Worm (Caenorhabditis elegans) whole organism, young adult: Measurements from ENCODE around the gene F45E1.1.

Experiments used
- C17E4.6 ChIP-seq: fragments of 200-800 bp; sonication (Bioruptor generic); IDR thresholded peaks from 2 replicates; pipeline ENCODE4 v1.3.6; 2022; ENCODE audit warnings: missing genetic modification reagents, missing genetic modification characterization, missing compliant biosample characterization
- K11D2.4 ChIP-seq: fragments of 200-800 bp; sonication (Bioruptor generic); IDR thresholded peaks from 2 replicates; pipeline ENCODE4 v1.3.6; 2022; ENCODE audit warnings: missing genetic modification reagents, missing genetic modification characterization, missing compliant biosample characterization
- T07F8.4 ChIP-seq: sonication (generic microtip); optimal IDR thresholded peaks from 2 replicates; lab custom pipeline; 2016; ENCODE audit warnings: mild to moderate bottlenecking, missing genetic modification characterization, moderate library complexity, missing compliant biosample characterization
- Y56A3A.18 ChIP-seq: fragments of 200-800 bp; sonication (Bioruptor generic); IDR thresholded peaks from 2 replicates; pipeline ENCODE4 v1.3.6; 2022; ENCODE audit warnings: missing genetic modification reagents, missing genetic modification characterization, missing compliant biosample characterization
- Y95B8A.8 ChIP-seq: fragments of 200-800 bp; sonication (Bioruptor generic); IDR thresholded peaks from 2 replicates; pipeline ENCODE4 v1.3.6; 2022; ENCODE audit warnings: missing genetic modification reagents, missing genetic modification characterization, missing compliant biosample characterization
- cebp-2 ChIP-seq: fragments of 200-800 bp; sonication (Bioruptor generic); IDR thresholded peaks from 2 replicates; pipeline ENCODE4 v1.3.6; 2022; ENCODE audit warnings: missing genetic modification characterization, missing compliant biosample characterization
- ceh-79 ChIP-seq: sonication (generic microtip); optimal IDR thresholded peaks from 2 replicates; lab custom pipeline; 2017; ENCODE audit warnings: mild to moderate bottlenecking, missing genetic modification characterization, missing compliant biosample characterization
- dpl-1 ChIP-seq: fragments of 150-350 bp; optimal IDR thresholded peaks from 2 replicates; lab custom pipeline; 2014; ENCODE audit warnings: missing biosample characterization, missing genetic modification reagents, missing genetic modification characterization
- egrh-3 ChIP-seq: fragments of 200-800 bp; sonication (Bioruptor generic); IDR thresholded peaks from 2 replicates; pipeline ENCODE4 v1.3.6; 2022; ENCODE audit warnings: missing genetic modification reagents, missing genetic modification characterization, missing compliant biosample characterization
- fkh-3 ChIP-seq: sonication (generic microtip); optimal IDR thresholded peaks from 2 replicates; lab custom pipeline; 2016; ENCODE audit warnings: mild to moderate bottlenecking, missing genetic modification characterization, missing compliant biosample characterization
- gei-17 ChIP-seq: fragments of 200-800 bp; sonication (Bioruptor generic); optimal IDR thresholded peaks from 2 replicates; lab custom pipeline; 2018; ENCODE audit warnings: mild to moderate bottlenecking, missing genetic modification characterization, missing compliant biosample characterization
- him-1 ChIP-seq: sonication (generic microtip); optimal IDR thresholded peaks from 2 replicates; lab custom pipeline; 2016; ENCODE audit warnings: missing genotype, missing genetic modification reagents, missing genetic modification characterization, missing compliant biosample characterization
- hlh-26 ChIP-seq: fragments of 200-800 bp; sonication (Bioruptor generic); conservative IDR thresholded peaks from 2 replicates; pipeline ENCODE4 v1.3.6; 2022; ENCODE audit warnings: missing genetic modification reagents, missing genetic modification characterization, missing compliant biosample characterization
- hrde-1 ChIP-seq: sonication (generic microtip); optimal IDR thresholded peaks from 2 replicates; lab custom pipeline; 2016; ENCODE audit warnings: missing genetic modification characterization, mild to moderate bottlenecking, missing compliant biosample characterization, moderate library complexity, missing genotype, missing genetic modification reagents, borderline replicate concordance
- hsf-1 ChIP-seq: fragments of 200-800 bp; sonication (Bioruptor generic); IDR thresholded peaks from 2 replicates; pipeline ENCODE4 v1.3.6; 2022; ENCODE audit warnings: missing genetic modification reagents, missing genetic modification characterization, missing compliant biosample characterization
- let-607 ChIP-seq, 2 experiments: fragments of 200-800 bp in 1 of 2; sonication (Bioruptor generic) in 1 of 2; sonication (generic microtip) in 1 of 2; optimal IDR thresholded peaks; 2 replicates each; lab custom pipeline; 2016 to 2018; ENCODE audit warnings: mild to moderate bottlenecking in 2 of 2, missing compliant biosample characterization in 2 of 2, missing genetic modification characterization in 2 of 2, moderate library complexity in 2 of 2, missing genotype in 1 of 2
- lin-40 ChIP-seq: sonication (generic microtip); optimal IDR thresholded peaks from 2 replicates; lab custom pipeline; 2016; ENCODE audit warnings: missing genetic modification characterization, mild to moderate bottlenecking, missing compliant biosample characterization, missing genotype, missing genetic modification reagents
- lir-1 ChIP-seq: fragments of 200-800 bp; sonication (Bioruptor generic); conservative IDR thresholded peaks from 2 replicates; pipeline ENCODE4 v1.3.6; 2022; ENCODE audit warnings: missing genetic modification reagents, missing genetic modification characterization, missing compliant biosample characterization
- madf-3 ChIP-seq: fragments of 200-800 bp; sonication (Bioruptor generic); IDR thresholded peaks from 2 replicates; pipeline ENCODE4 v1.3.6; 2022; ENCODE audit warnings: missing genetic modification reagents, missing genetic modification characterization, missing compliant biosample characterization
- madf-8 ChIP-seq: fragments of 200-800 bp; sonication (Bioruptor generic); conservative IDR thresholded peaks from 2 replicates; pipeline ENCODE4 v1.3.6; 2022; ENCODE audit warnings: missing genetic modification reagents, missing genetic modification characterization, missing compliant biosample characterization
- mcd-1 ChIP-seq: fragments of 200-800 bp; sonication (Bioruptor generic); IDR thresholded peaks from 2 replicates; pipeline ENCODE4 v1.3.6; 2022; ENCODE audit warnings: missing genetic modification reagents, missing genetic modification characterization, missing compliant biosample characterization
- mes-4 ChIP-seq: sonication (generic microtip); optimal IDR thresholded peaks from 2 replicates; lab custom pipeline; 2016; ENCODE audit warnings: missing genotype, missing genetic modification characterization, missing compliant biosample characterization
- mxl-1 ChIP-seq: sonication (generic microtip); optimal IDR thresholded peaks from 2 replicates; lab custom pipeline; 2016; ENCODE audit warnings: missing genetic modification characterization, missing compliant biosample characterization
- pbrm-1 ChIP-seq: fragments of 200-800 bp; sonication (Bioruptor generic); IDR thresholded peaks from 2 replicates; pipeline ENCODE4 v1.3.6; 2022; ENCODE audit warnings: missing genetic modification reagents, missing genetic modification characterization, missing compliant biosample characterization
- rcor-1 ChIP-seq: fragments of 200-800 bp; sonication (Bioruptor generic); IDR thresholded peaks from 2 replicates; pipeline ENCODE4 v1.3.6; 2022; ENCODE audit warnings: missing genetic modification reagents, missing genetic modification characterization, missing compliant biosample characterization
- sea-2 ChIP-seq: fragments of 200-800 bp; sonication (Bioruptor generic); IDR thresholded peaks from 2 replicates; pipeline ENCODE4 v1.3.6; 2022; ENCODE audit warnings: missing genetic modification characterization, missing compliant biosample characterization
- snpc-1.1 ChIP-seq: sonication (generic microtip); optimal IDR thresholded peaks from 2 replicates; lab custom pipeline; 2017; ENCODE audit warnings: missing genetic modification characterization, mild to moderate bottlenecking, missing compliant biosample characterization, antibody characterized with exemption, moderate library complexity, missing genotype, missing genetic modification reagents; ENCODE audit not compliant: insufficient read depth
- sptf-2 ChIP-seq: fragments of 200-800 bp; sonication (Bioruptor generic); optimal IDR thresholded peaks from 2 replicates; lab custom pipeline; 2018; ENCODE audit warnings: mild to moderate bottlenecking, missing genetic modification characterization, missing compliant biosample characterization
- tlf-1 ChIP-seq: fragments of 200-800 bp; sonication (Bioruptor generic); optimal IDR thresholded peaks from 2 replicates; lab custom pipeline; 2018; ENCODE audit warnings: mild to moderate bottlenecking, missing genetic modification characterization, missing compliant biosample characterization
- unc-62 ChIP-seq: fragments of 150-350 bp; optimal IDR thresholded peaks from 2 replicates; lab custom pipeline; 2014; ENCODE audit warnings: missing biosample characterization, missing genetic modification reagents, missing genetic modification characterization
- zfh-2 ChIP-seq: fragments of 200-800 bp; sonication (Bioruptor generic); conservative IDR thresholded peaks from 2 replicates; pipeline ENCODE4 v1.3.6; 2022; ENCODE audit warnings: missing genetic modification reagents, missing genetic modification characterization, missing compliant biosample characterization
- zim-3 ChIP-seq: sonication (generic microtip); optimal IDR thresholded peaks from 2 replicates; lab custom pipeline; 2017; ENCODE audit warnings: mild to moderate bottlenecking, missing genetic modification characterization, moderate library complexity, missing compliant biosample characterization
- ztf-18 ChIP-seq: sonication (generic microtip); optimal IDR thresholded peaks from 2 replicates; lab custom pipeline; 2016; ENCODE audit warnings: missing genotype, mild to moderate bottlenecking, missing genetic modification characterization, missing compliant biosample characterization
- ztf-22 ChIP-seq: fragments of 200-800 bp; sonication (Bioruptor generic); optimal IDR thresholded peaks from 2 replicates; lab custom pipeline; 2018; ENCODE audit warnings: mild to moderate bottlenecking, missing genetic modification characterization, moderate library complexity, missing compliant biosample characterization
- ztf-25 ChIP-seq: fragments of 200-800 bp; sonication (Bioruptor generic); IDR thresholded peaks from 2 replicates; pipeline ENCODE4 v1.3.6; 2022; ENCODE audit warnings: missing genetic modification reagents, missing genetic modification characterization, missing compliant biosample characterization
- ztf-26 ChIP-seq: sonication (generic microtip); optimal IDR thresholded peaks from 2 replicates; lab custom pipeline; 2017; ENCODE audit warnings: missing genetic modification characterization, missing compliant biosample characterization
- ztf-3 ChIP-seq: fragments of 200-800 bp; sonication (Bioruptor generic); optimal IDR thresholded peaks from 2 replicates; lab custom pipeline; 2018; ENCODE audit warnings: mild to moderate bottlenecking, missing genetic modification characterization, missing compliant biosample characterization
- ztf-6 ChIP-seq: fragments of 200-800 bp; sonication (Bioruptor generic); IDR thresholded peaks from 2 replicates; pipeline ENCODE4 v1.3.6; 2022; ENCODE audit warnings: missing genetic modification reagents, missing genetic modification characterization, missing compliant biosample characterization

F45E1.1 gene

DNA sequence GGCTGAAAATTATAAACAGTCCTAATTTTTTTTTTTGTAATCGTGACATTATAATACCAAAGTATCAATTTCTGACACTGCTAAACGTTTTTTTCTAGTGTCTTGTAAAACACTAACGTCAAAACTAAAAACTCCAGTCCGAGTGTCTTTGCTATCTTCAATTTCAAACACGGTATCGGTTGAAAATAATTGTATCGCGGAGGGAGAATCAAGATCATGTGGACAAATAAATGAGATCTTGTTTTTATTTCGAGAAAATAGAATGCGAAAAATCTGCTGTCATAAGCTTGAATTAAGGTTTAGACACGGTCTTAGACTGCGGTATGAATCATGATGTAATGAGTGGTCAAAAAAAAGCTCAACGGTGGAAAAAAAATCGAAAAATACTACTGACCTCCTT lies 45.2 kb downstream of the F45E1.1 start:
- TF ChIP-seq pbrm-1 = no peak
- TF ChIP-seq gei-17 (GFP tag; lab: Kevin White, UChicago) = peak; percentile 63
- peak; percentile 71 for TF ChIP-seq lin-40 (tag; lab: Kevin White, UChicago)
- no peak for TF ChIP-seq unc-62 (GFP tag; lab: Kevin White, UChicago)
- TF ChIP-seq dpl-1 (GFP tag; lab: Kevin White, UChicago) = no peak

DNA sequence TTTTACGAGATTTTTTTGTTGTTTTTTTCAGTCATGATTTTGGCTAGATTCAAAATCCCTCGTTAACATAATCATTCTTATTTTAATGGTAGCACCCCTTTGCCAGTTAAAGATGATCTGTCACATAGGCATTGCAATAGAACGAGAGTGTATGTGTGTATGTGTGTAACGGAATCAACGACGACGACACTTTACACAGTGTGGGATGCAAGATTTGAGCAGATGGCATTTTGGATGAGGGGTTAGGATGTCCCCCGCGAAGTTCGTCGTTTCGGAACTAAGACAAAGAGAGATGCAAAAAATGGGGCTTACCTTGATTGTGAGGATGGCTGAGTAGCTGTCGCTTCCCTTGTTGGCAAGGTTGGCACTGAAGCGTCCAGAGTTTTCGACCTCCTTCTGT lies 48.6 kb downstream of the F45E1.1 start:
- TF ChIP-seq K11D2.4 (GFP tag; lab: Robert Waterston, UW) (no peak), mcd-1 (GFP tag; lab: Robert Waterston, UW) (no peak), ztf-26 (tag; lab: Kevin White, UChicago) (no peak), ztf-6 (GFP tag; lab: Robert Waterston, UW) (no peak), madf-3 (GFP tag; lab: Robert Waterston, UW) (no peak), snpc-1.1 (no peak), dpl-1 (GFP tag; lab: Kevin White, UChicago) (no peak), lir-1 (GFP tag; lab: Robert Waterston, UW) (no peak), mxl-1 (no peak), madf-8 (GFP tag; lab: Robert Waterston, UW) (no peak), mes-4 (tag; lab: Kevin White, UChicago) (no peak), tlf-1 (no peak), egrh-3 (GFP tag; lab: Robert Waterston, UW) (no peak)

DNA sequence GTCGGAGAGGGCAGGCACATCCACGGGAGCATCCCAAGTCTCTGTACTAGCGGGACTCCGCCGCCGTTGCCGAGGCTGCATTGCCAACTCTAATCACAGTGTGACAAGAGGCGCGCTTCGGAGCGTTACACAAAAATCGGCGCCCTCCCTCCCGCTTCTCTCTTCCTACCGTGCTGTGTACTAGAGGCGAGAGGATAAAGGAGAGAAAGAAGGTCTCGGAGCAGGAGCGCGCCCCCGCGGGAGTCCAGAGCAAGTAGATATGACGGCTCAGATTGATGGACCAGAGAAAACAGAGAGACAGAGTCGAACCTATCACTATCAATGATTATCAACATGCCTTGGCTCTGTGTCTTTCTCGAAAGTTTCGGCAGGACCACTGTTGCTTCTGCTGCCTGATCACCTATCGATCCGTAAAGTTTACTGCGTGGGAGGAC lies 49.5 kb downstream of the F45E1.1 start:
- TF ChIP-seq zfh-2 (GFP tag; lab: Robert Waterston, UW) = peak; percentile 90
- TF ChIP-seq sea-2 = peak; percentile 72; the same call in 1 of the 2 replicates
- no peak for TF ChIP-seq let-607 (tag; optimal IDR thresholded peaks at IDR 0.05; lab: Kevin White, UChicago)

DNA sequence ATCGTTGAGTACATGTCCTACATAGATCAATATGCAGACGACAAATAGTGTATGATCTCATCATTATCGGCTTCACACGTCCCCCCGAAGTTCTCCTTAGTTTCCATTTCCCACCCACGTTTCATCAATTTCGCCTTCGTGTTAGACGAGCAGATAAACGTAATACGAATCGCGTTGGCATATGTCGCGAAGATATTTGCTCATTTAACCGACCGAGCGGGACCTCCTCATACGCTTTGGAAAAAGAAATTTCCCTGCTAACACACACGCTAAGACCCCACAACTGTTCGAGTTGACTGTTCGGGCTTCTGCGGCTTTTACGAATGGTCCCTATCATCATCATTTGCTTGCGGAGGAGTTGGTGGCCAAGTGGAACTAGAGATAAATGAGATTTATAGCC lies 51.0 kb downstream of the F45E1.1 start:
- no peak for TF ChIP-seq zim-3
- TF ChIP-seq hsf-1 (GFP tag; lab: Robert Waterston, UW) = no peak
- no peak for TF ChIP-seq hlh-26 (GFP tag; lab: Robert Waterston, UW)
- TF ChIP-seq ztf-25 (GFP tag; lab: Robert Waterston, UW) = no peak
- no peak for TF ChIP-seq cebp-2 (GFP tag; lab: Robert Waterston, UW)
- TF ChIP-seq C17E4.6 (GFP tag; lab: Robert Waterston, UW) = no peak
- no peak for TF ChIP-seq rcor-1 (GFP tag; lab: Robert Waterston, UW)
- no peak for TF ChIP-seq sptf-2 (GFP tag; lab: Kevin White, UChicago)
- TF ChIP-seq ztf-22 (GFP tag; lab: Kevin White, UChicago) = no peak
- no peak for TF ChIP-seq T07F8.4
- TF ChIP-seq Y95B8A.8 (GFP tag; lab: Robert Waterston, UW) = no peak
- no peak for TF ChIP-seq madf-3 (GFP tag; lab: Robert Waterston, UW)
- TF ChIP-seq ceh-79 (tag; lab: Kevin White, UChicago) = no peak
- no peak for TF ChIP-seq ztf-3 (GFP tag; lab: Kevin White, UChicago)
- no peak for TF ChIP-seq ztf-18 (tag; lab: Kevin White, UChicago)
- no peak for TF ChIP-seq fkh-3 (tag; lab: Kevin White, UChicago)
- TF ChIP-seq Y56A3A.18 = no peak
- no peak for TF ChIP-seq him-1 (tag; lab: Kevin White, UChicago)
- TF ChIP-seq hrde-1 = no peak
